Fruit fly (Drosophila melanogaster) Kc167 (cell line): ENCODE measurements around the gene CG6168.

ENCODE experiments used
- Myc ChIP-seq: fragments of >200 bp; optimal IDR thresholded peaks from 2 replicates; lab custom pipeline; 2017; ENCODE audit warnings: missing external identifiers
- psq ChIP-seq: fragments of >200 bp; optimal IDR thresholded peaks from 2 replicates; lab custom pipeline; 2017; ENCODE audit warnings: missing external identifiers

dm6 chr3L:11273013-11273343 lies 48.5 kb downstream of the CG6168 start:
- TF ChIP-seq psq (lab: Kevin White, UChicago) = no peak
- no peak for TF ChIP-seq Myc
